Fruit fly (Drosophila melanogaster) whole organism, prepupa: ENCODE data around the gene pins.

Experiments
- CG10669 ChIP-seq: fragments of 200-800 bp; sonication (Bioruptor generic); optimal IDR thresholded peaks from 3 replicates; lab custom pipeline; 2018; ENCODE audit warnings: missing biosample characterization, mild to moderate bottlenecking, missing genetic modification characterization, moderate library complexity
- CG11762 ChIP-seq: fragments of 200-800 bp; sonication (Bioruptor generic); optimal IDR thresholded peaks from 3 replicates; lab custom pipeline; 2016; ENCODE audit warnings: missing biosample characterization, missing genetic modification characterization; ENCODE audit not compliant: insufficient read depth
- CG11902 ChIP-seq: fragments of 200-800 bp; sonication (Bioruptor generic); optimal IDR thresholded peaks from 3 replicates; lab custom pipeline; 2016; ENCODE audit warnings: missing biosample characterization, missing genetic modification characterization
- CG3032 ChIP-seq: fragments of 200-800 bp; optimal IDR thresholded peaks from 2 replicates; lab custom pipeline; 2019; ENCODE audit warnings: missing biosample characterization, mild to moderate bottlenecking, missing genetic modification characterization, moderate library complexity
- CG31627 ChIP-seq: fragments of 200-800 bp; sonication (Bioruptor generic); optimal IDR thresholded peaks from 3 replicates; lab custom pipeline; 2016; ENCODE audit warnings: missing biosample characterization, missing genetic modification characterization
- CG34406 ChIP-seq: fragments of 200-800 bp; sonication (Bioruptor generic); optimal IDR thresholded peaks from 3 replicates; lab custom pipeline; 2016; ENCODE audit warnings: missing biosample characterization, missing genetic modification characterization
- CG6792 ChIP-seq: fragments of 200-800 bp; sonication (Bioruptor generic); optimal IDR thresholded peaks from 3 replicates; lab custom pipeline; 2016; ENCODE audit warnings: missing biosample characterization, missing genetic modification characterization
- CG6808 ChIP-seq: fragments of 200-800 bp; sonication (Bioruptor generic); optimal IDR thresholded peaks from 3 replicates; lab custom pipeline; 2017; ENCODE audit warnings: missing biosample characterization, missing genetic modification characterization, mild to moderate bottlenecking, moderate library complexity, missing genetic modification reagents
- CG6854 ChIP-seq: fragments of 200-800 bp; sonication (Bioruptor generic); optimal IDR thresholded peaks from 2 replicates; lab custom pipeline; 2017; ENCODE audit warnings: missing biosample characterization, mild to moderate bottlenecking, missing genetic modification characterization
- OdsH ChIP-seq: fragments of 200-800 bp; sonication (Bioruptor generic); optimal IDR thresholded peaks from 3 replicates; lab custom pipeline; 2016; ENCODE audit warnings: missing biosample characterization, missing genetic modification characterization
- dac ChIP-seq: fragments of 200-800 bp; sonication (Bioruptor generic); optimal IDR thresholded peaks from 2 replicates; lab custom pipeline; 2017; ENCODE audit warnings: missing biosample characterization, mild to moderate bottlenecking, missing genetic modification characterization
- fd59A ChIP-seq: fragments of 200-800 bp; sonication (Bioruptor generic); optimal IDR thresholded peaks from 2 replicates; lab custom pipeline; 2017; ENCODE audit warnings: missing biosample characterization, mild to moderate bottlenecking, missing genetic modification characterization, missing genetic modification reagents
- salr ChIP-seq, 2 experiments: fragments of 200-800 bp; sonication (Bioruptor generic); optimal IDR thresholded peaks; 3 replicates each; lab custom pipeline; 2016 to 2018; ENCODE audit warnings: missing biosample characterization in 2 of 2, missing genetic modification characterization in 2 of 2, mild to moderate bottlenecking in 1 of 2
- svp ChIP-seq: fragments of 200-800 bp; sonication (Bioruptor generic); peaks from one replicate; lab custom pipeline; 2016; ENCODE audit warnings: missing biosample characterization, missing genetic modification characterization

dm6 chr3R:27605534-27606250 lies 23.1 kb downstream of the pins start:
- TF ChIP-seq CG10669, result no peak
- no peak for TF ChIP-seq CG11762 (GFP tag; lab: Kevin White, UChicago)
- TF ChIP-seq svp (GFP tag; lab: Kevin White, UChicago), result peak; percentile 97
- no peak for TF ChIP-seq dac
- no peak for TF ChIP-seq CG34406 (GFP tag; lab: Kevin White, UChicago)
- no peak for TF ChIP-seq CG6854 (GFP tag; lab: Kevin White, UChicago)
- TF ChIP-seq fd59A (GFP tag; lab: Kevin White, UChicago), result no peak
- TF ChIP-seq CG31627, result no peak
- TF ChIP-seq salr (GFP tag; optimal IDR thresholded peaks at IDR 0.05; lab: Kevin White, UChicago), result no peak
- TF ChIP-seq CG6808 (GFP tag; lab: Kevin White, UChicago), result no peak
- no peak for TF ChIP-seq CG11902 (GFP tag; lab: Kevin White, UChicago)
- TF ChIP-seq CG3032 (tag; lab: Kevin White, UChicago), result no peak
- TF ChIP-seq OdsH (GFP tag; lab: Kevin White, UChicago), result no peak
- no peak for TF ChIP-seq CG6792 (GFP tag; lab: Kevin White, UChicago)
